Worm (Caenorhabditis elegans): ENCODE measurements around the gene H12I19.115.

The H12I19.115 gene

ce11 chrIV:14082956-14083355 lies 44.7 kb downstream of the H12I19.115 start:
- TF ChIP-seq lsy-2 (tag; optimal IDR thresholded peaks at IDR 0.05) (peak in 1 of 2 experiments; percentile 10), aha-1 (tag) (peak; percentile 51), sdz-12 (GFP tag; optimal IDR thresholded peaks at IDR 0.05) (no peak)

Measured in whole organism, L4 larva.